Fruit fly (Drosophila melanogaster) whole organism, prepupa: Measurements from ENCODE around the gene zen2.

Source experiments
- Blimp-1 ChIP-seq: fragments of 200-800 bp; sonication (Bioruptor generic); optimal IDR thresholded peaks from 3 replicates; lab custom pipeline; 2017; ENCODE audit warnings: missing biosample characterization, missing genetic modification characterization, mild to moderate bottlenecking, moderate library complexity, missing genetic modification reagents
- CG10631 ChIP-seq: fragments of 200-800 bp; sonication (Bioruptor generic); optimal IDR thresholded peaks from 2 replicates; lab custom pipeline; 2016; ENCODE audit warnings: missing biosample characterization, missing genetic modification characterization
- CG10669 ChIP-seq: fragments of 200-800 bp; sonication (Bioruptor generic); optimal IDR thresholded peaks from 3 replicates; lab custom pipeline; 2018; ENCODE audit warnings: missing biosample characterization, mild to moderate bottlenecking, missing genetic modification characterization, moderate library complexity
- CG11294 ChIP-seq: fragments of 200-800 bp; sonication (Bioruptor generic); IDR thresholded peaks from 2 replicates; pipeline ENCODE4 v1.3.6; 2022; ENCODE audit warnings: missing biosample characterization, missing genetic modification characterization
- CG11762 ChIP-seq: fragments of 200-800 bp; sonication (Bioruptor generic); optimal IDR thresholded peaks from 3 replicates; lab custom pipeline; 2016; ENCODE audit warnings: missing biosample characterization, missing genetic modification characterization; ENCODE audit not compliant: insufficient read depth
- CG11902 ChIP-seq: fragments of 200-800 bp; sonication (Bioruptor generic); optimal IDR thresholded peaks from 3 replicates; lab custom pipeline; 2016; ENCODE audit warnings: missing biosample characterization, missing genetic modification characterization
- CG15336 ChIP-seq: fragments of 200-800 bp; sonication (Bioruptor generic); IDR thresholded peaks from 2 replicates; pipeline ENCODE4 v1.3.6; 2022; ENCODE audit warnings: missing biosample characterization, missing genetic modification characterization
- CG16779 ChIP-seq: fragments of 200-800 bp; sonication (Bioruptor generic); optimal IDR thresholded peaks from 3 replicates; lab custom pipeline; 2017; ENCODE audit warnings: missing biosample characterization, mild to moderate bottlenecking, missing genetic modification characterization
- CG3032 ChIP-seq: fragments of 200-800 bp; optimal IDR thresholded peaks from 2 replicates; lab custom pipeline; 2019; ENCODE audit warnings: missing biosample characterization, mild to moderate bottlenecking, missing genetic modification characterization, moderate library complexity
- CG31627 ChIP-seq: fragments of 200-800 bp; sonication (Bioruptor generic); optimal IDR thresholded peaks from 3 replicates; lab custom pipeline; 2016; ENCODE audit warnings: missing biosample characterization, missing genetic modification characterization
- CG32006 ChIP-seq: fragments of 200-800 bp; sonication (Bioruptor generic); optimal IDR thresholded peaks from 3 replicates; lab custom pipeline; 2017; ENCODE audit warnings: missing biosample characterization, mild to moderate bottlenecking, missing genetic modification characterization
- CG34406 ChIP-seq: fragments of 200-800 bp; sonication (Bioruptor generic); optimal IDR thresholded peaks from 3 replicates; lab custom pipeline; 2016; ENCODE audit warnings: missing biosample characterization, missing genetic modification characterization
- CG3919 ChIP-seq: fragments of 200-800 bp; sonication (Bioruptor generic); optimal IDR thresholded peaks from 3 replicates; lab custom pipeline; 2016; ENCODE audit warnings: missing biosample characterization, missing genetic modification characterization
- CG4318 ChIP-seq: fragments of 200-800 bp; sonication (Bioruptor generic); optimal IDR thresholded peaks from 3 replicates; lab custom pipeline; 2017; ENCODE audit warnings: missing biosample characterization, mild to moderate bottlenecking, missing genetic modification characterization
- CG6276 ChIP-seq: fragments of 200-800 bp; sonication (Bioruptor generic); optimal IDR thresholded peaks from 2 replicates; lab custom pipeline; 2017; ENCODE audit warnings: missing biosample characterization, mild to moderate bottlenecking, missing genetic modification characterization
- CG6808 ChIP-seq: fragments of 200-800 bp; sonication (Bioruptor generic); optimal IDR thresholded peaks from 3 replicates; lab custom pipeline; 2017; ENCODE audit warnings: missing biosample characterization, missing genetic modification characterization, mild to moderate bottlenecking, moderate library complexity, missing genetic modification reagents
- CG6854 ChIP-seq: fragments of 200-800 bp; sonication (Bioruptor generic); optimal IDR thresholded peaks from 2 replicates; lab custom pipeline; 2017; ENCODE audit warnings: missing biosample characterization, mild to moderate bottlenecking, missing genetic modification characterization
- CG7368 ChIP-seq: fragments of 200-800 bp; sonication (Bioruptor generic); optimal IDR thresholded peaks from 3 replicates; lab custom pipeline; 2016; ENCODE audit warnings: missing biosample characterization, missing genetic modification characterization
- CG8119 ChIP-seq: fragments of 200-800 bp; sonication (Bioruptor generic); IDR thresholded peaks from 3 replicates; pipeline ENCODE4 v1.3.6; 2022; ENCODE audit warnings: missing biosample characterization, missing genetic modification characterization
- CG8632 ChIP-seq: fragments of 200-800 bp; sonication (Bioruptor generic); optimal IDR thresholded peaks from 3 replicates; lab custom pipeline; 2016; ENCODE audit warnings: missing biosample characterization, missing genetic modification characterization
- Eip75B ChIP-seq: fragments of 200-800 bp; sonication (Bioruptor generic); optimal IDR thresholded peaks from 3 replicates; lab custom pipeline; 2016; ENCODE audit warnings: missing biosample characterization, missing genetic modification characterization
- Eip93F ChIP-seq: fragments of 200-800 bp; sonication (Bioruptor generic); optimal IDR thresholded peaks from 2 replicates; lab custom pipeline; 2016; ENCODE audit warnings: missing biosample characterization, mild to moderate bottlenecking, missing genetic modification characterization
- Ets21C ChIP-seq: fragments of 200-800 bp; sonication (Bioruptor generic); optimal IDR thresholded peaks from 3 replicates; lab custom pipeline; 2016; ENCODE audit warnings: missing biosample characterization, missing genetic modification characterization
- Ets96B ChIP-seq: fragments of 200-800 bp; optimal IDR thresholded peaks from 2 replicates; lab custom pipeline; 2019; ENCODE audit warnings: missing biosample characterization, mild to moderate bottlenecking, missing genetic modification characterization, moderate library complexity
- Gug ChIP-seq: fragments of 200-800 bp; sonication (Bioruptor generic); IDR thresholded peaks from 2 replicates; pipeline ENCODE4 v1.3.6; 2022; ENCODE audit warnings: missing biosample characterization, missing genetic modification characterization
- Hr38 ChIP-seq: sonication (Bioruptor generic); optimal IDR thresholded peaks from 2 replicates; lab custom pipeline; 2016; ENCODE audit warnings: missing biosample characterization, missing genetic modification characterization
- Hr4 ChIP-seq: fragments of 200-800 bp; sonication (Bioruptor generic); optimal IDR thresholded peaks from 3 replicates; lab custom pipeline; 2016; ENCODE audit warnings: missing biosample characterization, missing genetic modification characterization
- Lpt ChIP-seq: fragments of 200-800 bp; sonication (Bioruptor generic); optimal IDR thresholded peaks from 3 replicates; lab custom pipeline; 2016; ENCODE audit warnings: missing biosample characterization, missing genetic modification characterization
- Met ChIP-seq: fragments of 200-800 bp; sonication (Bioruptor generic); optimal IDR thresholded peaks from 3 replicates; lab custom pipeline; 2016; ENCODE audit warnings: missing biosample characterization, missing genetic modification characterization
- Smox ChIP-seq: fragments of 200-800 bp; sonication (Bioruptor generic); optimal IDR thresholded peaks from 3 replicates; lab custom pipeline; 2016; ENCODE audit warnings: missing biosample characterization, missing genetic modification characterization
- Sox102F ChIP-seq: fragments of 200-800 bp; sonication (Bioruptor generic); optimal IDR thresholded peaks from 2 replicates; lab custom pipeline; 2016; ENCODE audit warnings: missing biosample characterization, mild to moderate bottlenecking, missing genetic modification characterization
- Sox14 ChIP-seq: fragments of 200-800 bp; sonication (Bioruptor generic); optimal IDR thresholded peaks from 3 replicates; lab custom pipeline; 2016; ENCODE audit warnings: missing biosample characterization, missing genetic modification characterization
- Sox15 ChIP-seq: fragments of 200-800 bp; sonication (Bioruptor generic); optimal IDR thresholded peaks from 3 replicates; lab custom pipeline; 2016; ENCODE audit warnings: missing biosample characterization, missing genetic modification characterization
- achi ChIP-seq: fragments of 200-800 bp; sonication (Bioruptor generic); optimal IDR thresholded peaks from 3 replicates; lab custom pipeline; 2016; ENCODE audit warnings: missing biosample characterization, missing genetic modification characterization
- acj6 ChIP-seq: fragments of 200-800 bp; sonication (Bioruptor generic); optimal IDR thresholded peaks from 3 replicates; lab custom pipeline; 2016; ENCODE audit warnings: missing biosample characterization, missing genetic modification characterization
- cyc ChIP-seq: fragments of 200-800 bp; sonication (Bioruptor generic); optimal IDR thresholded peaks from 3 replicates; lab custom pipeline; 2016; ENCODE audit warnings: missing biosample characterization, missing genetic modification characterization
- dac ChIP-seq: fragments of 200-800 bp; sonication (Bioruptor generic); optimal IDR thresholded peaks from 2 replicates; lab custom pipeline; 2017; ENCODE audit warnings: missing biosample characterization, mild to moderate bottlenecking, missing genetic modification characterization
- eg ChIP-seq: fragments of 200-800 bp; sonication (Bioruptor generic); IDR thresholded peaks from 3 replicates; pipeline ENCODE4 v1.3.6; 2022; ENCODE audit warnings: missing biosample characterization, missing genetic modification characterization
- esn ChIP-seq: fragments of 200-800 bp; sonication (Bioruptor generic); optimal IDR thresholded peaks from 2 replicates; lab custom pipeline; 2016; ENCODE audit warnings: missing biosample characterization, mild to moderate bottlenecking, missing genetic modification characterization, moderate library complexity
- fkh ChIP-seq: fragments of 200-800 bp; sonication (Bioruptor generic); optimal IDR thresholded peaks from 3 replicates; lab custom pipeline; 2017; ENCODE audit warnings: missing biosample characterization, mild to moderate bottlenecking, missing genetic modification characterization, moderate library complexity
- lz ChIP-seq: fragments of 200-800 bp; sonication (Bioruptor generic); optimal IDR thresholded peaks from 3 replicates; lab custom pipeline; 2016; ENCODE audit warnings: missing biosample characterization, missing genetic modification characterization
- net ChIP-seq: fragments of 200-800 bp; sonication (Bioruptor generic); optimal IDR thresholded peaks from 3 replicates; lab custom pipeline; 2016; ENCODE audit warnings: missing biosample characterization, missing genetic modification characterization
- pdm3 ChIP-seq: fragments of 200-800 bp; sonication (Bioruptor generic); optimal IDR thresholded peaks from 3 replicates; lab custom pipeline; 2016; ENCODE audit warnings: missing biosample characterization, missing genetic modification characterization
- salr ChIP-seq, 2 experiments: fragments of 200-800 bp; sonication (Bioruptor generic); optimal IDR thresholded peaks; 3 replicates each; lab custom pipeline; 2016 to 2018; ENCODE audit warnings: missing biosample characterization in 2 of 2, missing genetic modification characterization in 2 of 2, mild to moderate bottlenecking in 1 of 2
- ss ChIP-seq, 2 experiments: fragments of 200-800 bp; sonication (Bioruptor generic); optimal IDR thresholded peaks; 2 replicates in 1 of 2; 3 replicates in 1 of 2; lab custom pipeline; 2017 to 2018; ENCODE audit warnings: mild to moderate bottlenecking in 2 of 2, missing biosample characterization in 2 of 2, missing genetic modification characterization in 2 of 2, moderate library complexity in 1 of 2
- svp ChIP-seq: fragments of 200-800 bp; sonication (Bioruptor generic); peaks from one replicate; lab custom pipeline; 2016; ENCODE audit warnings: missing biosample characterization, missing genetic modification characterization
- topi ChIP-seq: fragments of 200-800 bp; sonication (Bioruptor generic); optimal IDR thresholded peaks from 3 replicates; lab custom pipeline; 2016; ENCODE audit warnings: missing biosample characterization, missing genetic modification characterization

The zen2 gene

DNA sequence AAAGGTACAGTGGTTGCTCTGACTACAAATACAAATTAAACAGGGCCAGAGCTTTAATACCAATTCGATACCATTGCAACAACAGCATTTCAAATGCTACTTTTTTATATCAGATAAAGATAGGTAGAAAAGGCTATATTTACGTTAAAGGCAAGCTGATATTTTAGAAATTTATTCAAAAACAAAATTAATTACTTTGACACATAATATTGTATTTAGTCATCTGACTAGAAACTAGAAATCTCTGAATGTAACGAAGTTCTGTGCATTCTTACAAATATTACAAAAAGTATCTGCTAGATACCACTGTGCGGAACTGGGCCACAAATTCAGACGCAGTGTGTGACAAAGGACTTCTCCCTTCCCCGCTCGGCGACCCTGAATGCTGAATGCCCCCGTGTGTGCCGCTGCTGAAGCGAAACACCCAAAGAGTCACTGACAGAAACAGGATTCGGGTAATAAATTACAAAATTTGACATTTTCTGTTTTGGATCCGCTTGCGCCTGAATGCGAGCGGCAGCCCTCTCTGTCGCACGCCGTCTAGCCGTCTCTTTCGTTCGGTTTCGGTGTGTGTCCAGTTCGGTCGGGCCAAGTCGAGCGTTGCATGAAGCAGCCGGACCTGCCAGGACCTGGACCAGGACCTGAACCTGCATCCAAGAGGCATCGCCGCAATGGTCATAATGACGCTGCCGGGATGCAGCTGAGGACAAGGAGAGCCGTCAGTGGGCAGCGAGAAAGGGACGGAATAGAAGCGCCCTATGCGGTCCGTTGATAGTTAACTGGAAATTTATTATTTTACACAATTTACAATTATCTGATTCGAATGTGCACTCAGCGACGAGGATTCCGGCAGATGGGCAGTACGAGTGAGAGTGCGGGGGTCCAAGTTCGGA, 17.1 kb upstream of the zen2 start (continued):
- TF ChIP-seq CG10631 (GFP tag; lab: Kevin White, UChicago), result peak; percentile 14
- no peak for TF ChIP-seq CG6276 (GFP tag; lab: Kevin White, UChicago)
- peak; percentile 41 for TF ChIP-seq esn (GFP tag; lab: Kevin White, UChicago)
- TF ChIP-seq Ets21C, result peak; percentile 1
- peak; percentile 25 for TF ChIP-seq Eip75B (GFP tag; lab: Kevin White, UChicago)
- TF ChIP-seq CG34406 (GFP tag; lab: Kevin White, UChicago), result peak; percentile 29
- no peak for TF ChIP-seq CG11902
- TF ChIP-seq CG3919, result peak; percentile 28
- TF ChIP-seq CG8632 (GFP tag; lab: Kevin White, UChicago), result peak; percentile 16
- no peak for TF ChIP-seq CG32006

DNA sequence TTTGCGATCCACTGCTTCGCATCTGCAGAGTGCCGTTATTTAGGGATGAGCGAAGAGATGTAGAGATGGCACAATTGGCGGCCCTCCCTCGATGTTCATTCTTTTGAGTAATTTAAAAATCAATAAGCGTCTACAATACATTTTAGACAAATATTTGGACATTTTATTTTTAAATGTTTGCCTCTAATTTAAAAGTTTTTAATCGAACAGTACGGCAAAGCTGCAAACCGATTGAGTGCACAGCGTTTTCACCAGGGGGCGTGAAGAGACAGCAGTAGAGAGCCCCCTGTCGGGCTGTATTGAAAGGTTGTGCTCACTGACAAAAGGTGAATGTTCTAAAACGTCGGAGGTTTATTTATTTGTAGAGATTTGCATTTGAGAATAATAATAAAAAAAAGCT, 15.5 kb upstream of the zen2 start, which contains the start of gene bcd:
TSS of gene bcd (minus strand) at position 48 of the 400 bp plus-strand sequence.
- TF ChIP-seq CG10631 (GFP tag; lab: Kevin White, UChicago) (peak; percentile 60), ss (GFP tag; optimal IDR thresholded peaks at IDR 0.05; lab: Kevin White, UChicago) (no peak), CG8632 (GFP tag; lab: Kevin White, UChicago) (no peak), Met (GFP tag; lab: Kevin White, UChicago) (peak; percentile 49), Eip75B (GFP tag; lab: Kevin White, UChicago) (peak; percentile 29), CG8119 (no peak), Hr38 (GFP tag; lab: Kevin White, UChicago) (no peak), Sox15 (GFP tag; lab: Kevin White, UChicago) (peak; percentile 34), Lpt (GFP tag; lab: Kevin White, UChicago) (no peak), Eip93F (GFP tag; lab: Kevin White, UChicago) (no peak), salr (GFP tag; optimal IDR thresholded peaks at IDR 0.05; lab: Kevin White, UChicago) (peak in 1 of 2 experiments; percentile 52), CG6276 (GFP tag; lab: Kevin White, UChicago) (no peak), acj6 (GFP tag; lab: Kevin White, UChicago) (peak; percentile 59), CG11762 (no peak), Hr4 (GFP tag; lab: Kevin White, UChicago) (peak; percentile 53), CG11902 (peak; percentile 53), Gug (GFP tag; lab: Robert Waterston, UW) (no peak), net (GFP tag; lab: Kevin White, UChicago) (peak; percentile 25), pdm3 (peak; percentile 70), Smox (peak; percentile 48), CG7368 (peak; percentile 32), CG3032 (peak; percentile 57), CG15336 (GFP tag; lab: Robert Waterston, UW) (no peak), cyc (GFP tag; lab: Kevin White, UChicago) (peak; percentile 80), dac (GFP tag; lab: Kevin White, UChicago) (peak; percentile 66), eg (GFP tag; lab: Robert Waterston, UW) (peak; percentile 41; the same call in 1 of the 3 replicates), Sox102F (peak; percentile 35), CG34406 (GFP tag; lab: Kevin White, UChicago) (no peak), Sox14 (peak; percentile 65), CG31627 (GFP tag; lab: Kevin White, UChicago) (peak; percentile 82), svp (peak; percentile 79), CG6808 (GFP tag; lab: Kevin White, UChicago) (no peak), CG4318 (no peak), CG3919 (peak; percentile 73), CG6854 (GFP tag; lab: Kevin White, UChicago) (no peak), achi (GFP tag; lab: Kevin White, UChicago) (peak; percentile 46), Blimp-1 (GFP tag; lab: Kevin White, UChicago) (no peak), CG16779 (tag; lab: Kevin White, UChicago) (no peak), CG10669 (GFP tag; lab: Kevin White, UChicago) (peak; percentile 32), CG11294 (peak; percentile 25; the same call in 1 of the 2 replicates), topi (GFP tag; lab: Kevin White, UChicago) (peak; percentile 58), Ets96B (tag; lab: Kevin White, UChicago) (no peak), Ets21C (peak; percentile 56), lz (GFP tag; lab: Kevin White, UChicago) (peak; percentile 75), fkh (peak; percentile 43)
